Fruit fly (Drosophila melanogaster) whole organism, prepupa: ENCODE measurements around the gene CG32650.

ENCODE experiments used
- Blimp-1 ChIP-seq: fragments of 200-800 bp; sonication (Bioruptor generic); optimal IDR thresholded peaks from 3 replicates; lab custom pipeline; 2017; ENCODE audit warnings: missing biosample characterization, missing genetic modification characterization, mild to moderate bottlenecking, moderate library complexity, missing genetic modification reagents
- CG10631 ChIP-seq: fragments of 200-800 bp; sonication (Bioruptor generic); optimal IDR thresholded peaks from 2 replicates; lab custom pipeline; 2016; ENCODE audit warnings: missing biosample characterization, missing genetic modification characterization
- CG10669 ChIP-seq: fragments of 200-800 bp; sonication (Bioruptor generic); optimal IDR thresholded peaks from 3 replicates; lab custom pipeline; 2018; ENCODE audit warnings: missing biosample characterization, mild to moderate bottlenecking, missing genetic modification characterization, moderate library complexity
- CG11294 ChIP-seq: fragments of 200-800 bp; sonication (Bioruptor generic); IDR thresholded peaks from 2 replicates; pipeline ENCODE4 v1.3.6; 2022; ENCODE audit warnings: missing biosample characterization, missing genetic modification characterization
- CG11762 ChIP-seq: fragments of 200-800 bp; sonication (Bioruptor generic); optimal IDR thresholded peaks from 3 replicates; lab custom pipeline; 2016; ENCODE audit warnings: missing biosample characterization, missing genetic modification characterization; ENCODE audit not compliant: insufficient read depth
- CG11902 ChIP-seq: fragments of 200-800 bp; sonication (Bioruptor generic); optimal IDR thresholded peaks from 3 replicates; lab custom pipeline; 2016; ENCODE audit warnings: missing biosample characterization, missing genetic modification characterization
- CG15336 ChIP-seq: fragments of 200-800 bp; sonication (Bioruptor generic); IDR thresholded peaks from 2 replicates; pipeline ENCODE4 v1.3.6; 2022; ENCODE audit warnings: missing biosample characterization, missing genetic modification characterization
- CG16779 ChIP-seq: fragments of 200-800 bp; sonication (Bioruptor generic); optimal IDR thresholded peaks from 3 replicates; lab custom pipeline; 2017; ENCODE audit warnings: missing biosample characterization, mild to moderate bottlenecking, missing genetic modification characterization
- CG3032 ChIP-seq: fragments of 200-800 bp; optimal IDR thresholded peaks from 2 replicates; lab custom pipeline; 2019; ENCODE audit warnings: missing biosample characterization, mild to moderate bottlenecking, missing genetic modification characterization, moderate library complexity
- CG31627 ChIP-seq: fragments of 200-800 bp; sonication (Bioruptor generic); optimal IDR thresholded peaks from 3 replicates; lab custom pipeline; 2016; ENCODE audit warnings: missing biosample characterization, missing genetic modification characterization
- CG32006 ChIP-seq: fragments of 200-800 bp; sonication (Bioruptor generic); optimal IDR thresholded peaks from 3 replicates; lab custom pipeline; 2017; ENCODE audit warnings: missing biosample characterization, mild to moderate bottlenecking, missing genetic modification characterization
- CG3919 ChIP-seq: fragments of 200-800 bp; sonication (Bioruptor generic); optimal IDR thresholded peaks from 3 replicates; lab custom pipeline; 2016; ENCODE audit warnings: missing biosample characterization, missing genetic modification characterization
- CG4318 ChIP-seq: fragments of 200-800 bp; sonication (Bioruptor generic); optimal IDR thresholded peaks from 3 replicates; lab custom pipeline; 2017; ENCODE audit warnings: missing biosample characterization, mild to moderate bottlenecking, missing genetic modification characterization
- CG6163 ChIP-seq: fragments of 200-800 bp; sonication (Bioruptor generic); IDR thresholded peaks from 3 replicates; pipeline ENCODE4 v1.3.6; 2022; ENCODE audit warnings: missing biosample characterization, missing genetic modification characterization
- CG6276 ChIP-seq: fragments of 200-800 bp; sonication (Bioruptor generic); optimal IDR thresholded peaks from 2 replicates; lab custom pipeline; 2017; ENCODE audit warnings: missing biosample characterization, mild to moderate bottlenecking, missing genetic modification characterization
- CG6792 ChIP-seq: fragments of 200-800 bp; sonication (Bioruptor generic); optimal IDR thresholded peaks from 3 replicates; lab custom pipeline; 2016; ENCODE audit warnings: missing biosample characterization, missing genetic modification characterization
- CG6808 ChIP-seq: fragments of 200-800 bp; sonication (Bioruptor generic); optimal IDR thresholded peaks from 3 replicates; lab custom pipeline; 2017; ENCODE audit warnings: missing biosample characterization, missing genetic modification characterization, mild to moderate bottlenecking, moderate library complexity, missing genetic modification reagents
- CG6854 ChIP-seq: fragments of 200-800 bp; sonication (Bioruptor generic); optimal IDR thresholded peaks from 2 replicates; lab custom pipeline; 2017; ENCODE audit warnings: missing biosample characterization, mild to moderate bottlenecking, missing genetic modification characterization
- CG7368 ChIP-seq: fragments of 200-800 bp; sonication (Bioruptor generic); optimal IDR thresholded peaks from 3 replicates; lab custom pipeline; 2016; ENCODE audit warnings: missing biosample characterization, missing genetic modification characterization
- CG8119 ChIP-seq: fragments of 200-800 bp; sonication (Bioruptor generic); IDR thresholded peaks from 3 replicates; pipeline ENCODE4 v1.3.6; 2022; ENCODE audit warnings: missing biosample characterization, missing genetic modification characterization
- CG8319 ChIP-seq: fragments of 200-800 bp; sonication (Bioruptor generic); optimal IDR thresholded peaks from 3 replicates; lab custom pipeline; 2016; ENCODE audit warnings: missing biosample characterization, missing genetic modification characterization
- CG8632 ChIP-seq: fragments of 200-800 bp; sonication (Bioruptor generic); optimal IDR thresholded peaks from 3 replicates; lab custom pipeline; 2016; ENCODE audit warnings: missing biosample characterization, missing genetic modification characterization
- Eip75B ChIP-seq: fragments of 200-800 bp; sonication (Bioruptor generic); optimal IDR thresholded peaks from 3 replicates; lab custom pipeline; 2016; ENCODE audit warnings: missing biosample characterization, missing genetic modification characterization
- Eip93F ChIP-seq: fragments of 200-800 bp; sonication (Bioruptor generic); optimal IDR thresholded peaks from 2 replicates; lab custom pipeline; 2016; ENCODE audit warnings: missing biosample characterization, mild to moderate bottlenecking, missing genetic modification characterization
- Ets21C ChIP-seq: fragments of 200-800 bp; sonication (Bioruptor generic); optimal IDR thresholded peaks from 3 replicates; lab custom pipeline; 2016; ENCODE audit warnings: missing biosample characterization, missing genetic modification characterization
- Ets96B ChIP-seq: fragments of 200-800 bp; optimal IDR thresholded peaks from 2 replicates; lab custom pipeline; 2019; ENCODE audit warnings: missing biosample characterization, mild to moderate bottlenecking, missing genetic modification characterization, moderate library complexity
- Gug ChIP-seq: fragments of 200-800 bp; sonication (Bioruptor generic); IDR thresholded peaks from 2 replicates; pipeline ENCODE4 v1.3.6; 2022; ENCODE audit warnings: missing biosample characterization, missing genetic modification characterization
- Hr38 ChIP-seq: sonication (Bioruptor generic); optimal IDR thresholded peaks from 2 replicates; lab custom pipeline; 2016; ENCODE audit warnings: missing biosample characterization, missing genetic modification characterization
- Hr39 ChIP-seq: fragments of 200-800 bp; sonication (Bioruptor generic); optimal IDR thresholded peaks from 2 replicates; lab custom pipeline; 2016; ENCODE audit warnings: missing biosample characterization, missing genetic modification characterization
- Hr4 ChIP-seq: fragments of 200-800 bp; sonication (Bioruptor generic); optimal IDR thresholded peaks from 3 replicates; lab custom pipeline; 2016; ENCODE audit warnings: missing biosample characterization, missing genetic modification characterization
- Lpt ChIP-seq: fragments of 200-800 bp; sonication (Bioruptor generic); optimal IDR thresholded peaks from 3 replicates; lab custom pipeline; 2016; ENCODE audit warnings: missing biosample characterization, missing genetic modification characterization
- OdsH ChIP-seq: fragments of 200-800 bp; sonication (Bioruptor generic); optimal IDR thresholded peaks from 3 replicates; lab custom pipeline; 2016; ENCODE audit warnings: missing biosample characterization, missing genetic modification characterization
- Sox102F ChIP-seq: fragments of 200-800 bp; sonication (Bioruptor generic); optimal IDR thresholded peaks from 2 replicates; lab custom pipeline; 2016; ENCODE audit warnings: missing biosample characterization, mild to moderate bottlenecking, missing genetic modification characterization
- Sox14 ChIP-seq: fragments of 200-800 bp; sonication (Bioruptor generic); optimal IDR thresholded peaks from 3 replicates; lab custom pipeline; 2016; ENCODE audit warnings: missing biosample characterization, missing genetic modification characterization
- Sox15 ChIP-seq: fragments of 200-800 bp; sonication (Bioruptor generic); optimal IDR thresholded peaks from 3 replicates; lab custom pipeline; 2016; ENCODE audit warnings: missing biosample characterization, missing genetic modification characterization
- dsx ChIP-seq: fragments of 200-800 bp; optimal IDR thresholded peaks from 3 replicates; lab custom pipeline; 2019; ENCODE audit warnings: missing biosample characterization, mild to moderate bottlenecking, missing genetic modification characterization, moderate library complexity; ENCODE audit not compliant: poor library complexity, severe bottlenecking
- esn ChIP-seq: fragments of 200-800 bp; sonication (Bioruptor generic); optimal IDR thresholded peaks from 2 replicates; lab custom pipeline; 2016; ENCODE audit warnings: missing biosample characterization, mild to moderate bottlenecking, missing genetic modification characterization, moderate library complexity
- fkh ChIP-seq: fragments of 200-800 bp; sonication (Bioruptor generic); optimal IDR thresholded peaks from 3 replicates; lab custom pipeline; 2017; ENCODE audit warnings: missing biosample characterization, mild to moderate bottlenecking, missing genetic modification characterization, moderate library complexity
- lz ChIP-seq: fragments of 200-800 bp; sonication (Bioruptor generic); optimal IDR thresholded peaks from 3 replicates; lab custom pipeline; 2016; ENCODE audit warnings: missing biosample characterization, missing genetic modification characterization
- net ChIP-seq: fragments of 200-800 bp; sonication (Bioruptor generic); optimal IDR thresholded peaks from 3 replicates; lab custom pipeline; 2016; ENCODE audit warnings: missing biosample characterization, missing genetic modification characterization
- salr ChIP-seq, 2 experiments: fragments of 200-800 bp; sonication (Bioruptor generic); optimal IDR thresholded peaks; 3 replicates each; lab custom pipeline; 2016 to 2018; ENCODE audit warnings: missing biosample characterization in 2 of 2, missing genetic modification characterization in 2 of 2, mild to moderate bottlenecking in 1 of 2
- ss ChIP-seq, 2 experiments: fragments of 200-800 bp; sonication (Bioruptor generic); optimal IDR thresholded peaks; 2 replicates in 1 of 2; 3 replicates in 1 of 2; lab custom pipeline; 2017 to 2018; ENCODE audit warnings: mild to moderate bottlenecking in 2 of 2, missing biosample characterization in 2 of 2, missing genetic modification characterization in 2 of 2, moderate library complexity in 1 of 2
- svp ChIP-seq: fragments of 200-800 bp; sonication (Bioruptor generic); peaks from one replicate; lab custom pipeline; 2016; ENCODE audit warnings: missing biosample characterization, missing genetic modification characterization
- topi ChIP-seq: fragments of 200-800 bp; sonication (Bioruptor generic); optimal IDR thresholded peaks from 3 replicates; lab custom pipeline; 2016; ENCODE audit warnings: missing biosample characterization, missing genetic modification characterization
- vri ChIP-seq: fragments of 200-800 bp; sonication (Bioruptor generic); optimal IDR thresholded peaks from 3 replicates; lab custom pipeline; 2016; ENCODE audit warnings: missing biosample characterization, mild to moderate bottlenecking, missing genetic modification characterization

Gene CG32650

dm6 chrX:12898569-12898968 lies at the start of gene CG32650:
CG32650 (minus strand) TSS chrX:12898669.
- no peak for TF ChIP-seq CG6163
- no peak for TF ChIP-seq Sox14 (GFP tag; lab: Kevin White, UChicago)
- no peak for TF ChIP-seq fkh (GFP tag; lab: Kevin White, UChicago)
- TF ChIP-seq CG8632 (GFP tag; lab: Kevin White, UChicago): no peak
- TF ChIP-seq Sox102F (GFP tag; lab: Kevin White, UChicago): no peak
- no peak for TF ChIP-seq Blimp-1 (GFP tag; lab: Kevin White, UChicago)
- TF ChIP-seq net (GFP tag; lab: Kevin White, UChicago): no peak
- TF ChIP-seq salr (GFP tag; optimal IDR thresholded peaks at IDR 0.05; lab: Kevin White, UChicago): no peak
- TF ChIP-seq CG3032 (tag; lab: Kevin White, UChicago): no peak
- no peak for TF ChIP-seq dsx

DNA sequence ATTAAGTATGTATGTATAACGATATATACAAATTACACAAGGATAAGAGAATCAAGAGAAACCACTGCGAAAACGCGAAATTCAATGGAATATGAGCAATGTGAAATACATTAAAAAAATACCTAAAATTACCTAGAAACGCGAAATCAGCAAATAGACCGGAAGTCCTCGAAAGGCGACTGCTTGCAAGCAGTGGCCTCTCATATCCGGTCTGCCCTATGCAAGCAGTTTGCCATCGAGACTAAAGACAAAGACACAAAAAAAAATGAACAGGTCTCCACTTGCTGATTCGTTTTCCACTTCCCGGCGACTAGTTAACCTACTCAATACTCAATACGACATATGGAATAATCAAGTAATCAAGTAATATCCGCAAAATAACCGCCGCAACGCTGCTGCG lies 49.2 kb upstream of the CG32650 start:
- TF ChIP-seq CG4318 (GFP tag; lab: Kevin White, UChicago) (no peak), CG3032 (tag; lab: Kevin White, UChicago) (no peak), CG7368 (GFP tag; lab: Kevin White, UChicago) (no peak), Eip75B (GFP tag; lab: Kevin White, UChicago) (no peak), CG31627 (GFP tag; lab: Kevin White, UChicago) (no peak), Lpt (GFP tag; lab: Kevin White, UChicago) (no peak), CG10631 (GFP tag; lab: Kevin White, UChicago) (no peak), topi (GFP tag; lab: Kevin White, UChicago) (no peak), Blimp-1 (GFP tag; lab: Kevin White, UChicago) (no peak), esn (GFP tag; lab: Kevin White, UChicago) (no peak), Hr4 (GFP tag; lab: Kevin White, UChicago) (no peak), CG11762 (GFP tag; lab: Kevin White, UChicago) (no peak), Sox15 (GFP tag; lab: Kevin White, UChicago) (no peak), CG6792 (GFP tag; lab: Kevin White, UChicago) (no peak), CG16779 (tag; lab: Kevin White, UChicago) (no peak), CG6808 (GFP tag; lab: Kevin White, UChicago) (no peak), vri (no peak), CG8319 (GFP tag; lab: Kevin White, UChicago) (no peak), ss (GFP tag; optimal IDR thresholded peaks at IDR 0.05; lab: Kevin White, UChicago) (no peak)
- TF ChIP-seq, all 60 proteins: peak for 0

DNA sequence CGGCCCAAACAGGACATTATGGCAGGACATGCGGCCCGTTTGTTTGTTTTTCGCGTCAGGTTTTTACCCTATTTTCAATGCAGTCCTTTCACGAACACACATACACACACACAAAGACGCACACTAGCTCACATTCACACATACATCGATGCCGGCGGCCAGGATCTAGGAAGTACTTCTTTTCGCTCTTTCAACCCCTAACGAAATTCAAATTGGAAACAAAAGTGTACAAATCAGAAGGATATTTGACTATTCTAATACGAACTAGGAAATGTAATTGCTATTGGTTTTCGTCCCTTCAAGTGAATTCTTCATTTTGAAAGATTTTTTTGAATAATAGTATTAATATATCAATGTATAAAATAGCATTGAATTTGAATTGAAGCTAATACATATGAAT lies 41.9 kb upstream of the CG32650 start:
- TF ChIP-seq Ets21C (GFP tag; lab: Kevin White, UChicago) (no peak), svp (peak; percentile 20), CG8119 (GFP tag; lab: Robert Waterston, UW) (no peak), Ets96B (tag; lab: Kevin White, UChicago) (no peak), CG11294 (GFP tag; lab: Robert Waterston, UW) (no peak)

dm6 chrX:12939951-12940350 lies 41.5 kb upstream of the CG32650 start:
- TF ChIP-seq CG3919 (GFP tag; lab: Kevin White, UChicago): peak; percentile 3
- TF ChIP-seq CG16779 (tag; lab: Kevin White, UChicago): no peak
- TF ChIP-seq CG31627 (GFP tag; lab: Kevin White, UChicago): peak; percentile 8
- peak; percentile 24 for TF ChIP-seq OdsH (GFP tag; lab: Kevin White, UChicago)
- TF ChIP-seq Eip93F (GFP tag; lab: Kevin White, UChicago): no peak
- TF ChIP-seq CG15336 (GFP tag; lab: Robert Waterston, UW): no peak
- no peak for TF ChIP-seq CG6854 (GFP tag; lab: Kevin White, UChicago)
- no peak; the same call in 2 of the 3 replicates for TF ChIP-seq CG6163
- TF ChIP-seq salr (GFP tag; optimal IDR thresholded peaks at IDR 0.05; lab: Kevin White, UChicago): no peak
- TF ChIP-seq Blimp-1 (GFP tag; lab: Kevin White, UChicago): no peak
- no peak for TF ChIP-seq CG32006 (GFP tag; lab: Kevin White, UChicago)
- TF ChIP-seq fkh (GFP tag; lab: Kevin White, UChicago): no peak
- TF ChIP-seq CG11762 (GFP tag; lab: Kevin White, UChicago): no peak
- TF ChIP-seq dsx: no peak
- no peak for TF ChIP-seq Ets21C (GFP tag; lab: Kevin White, UChicago)
- TF ChIP-seq lz (GFP tag; lab: Kevin White, UChicago): peak; percentile 17
- no peak for TF ChIP-seq CG11902 (GFP tag; lab: Kevin White, UChicago)
- TF ChIP-seq CG6792 (GFP tag; lab: Kevin White, UChicago): no peak
- TF ChIP-seq Gug (GFP tag; lab: Robert Waterston, UW): no peak
- no peak for TF ChIP-seq Lpt (GFP tag; lab: Kevin White, UChicago)
- TF ChIP-seq CG10669: peak; percentile 16
- no peak for TF ChIP-seq Hr38
- no peak for TF ChIP-seq CG6276 (GFP tag; lab: Kevin White, UChicago)
- TF ChIP-seq Hr39 (GFP tag; lab: Kevin White, UChicago): peak; percentile 6
